Worm (Caenorhabditis elegans) whole organism, young adult: ENCODE measurements around the gene che-7.
A peak's percentile ranks its signal among the peaks of the same experiment; 100 is the strongest.

Experiments
- F10E7.11 ChIP-seq: sonication (generic microtip); optimal IDR thresholded peaks from 2 replicates; lab custom pipeline; 2017; ENCODE audit warnings: mild to moderate bottlenecking, missing genetic modification characterization, moderate library complexity, missing compliant biosample characterization
- F33H1.4 ChIP-seq: fragments of 200-800 bp; sonication (Bioruptor generic); IDR thresholded peaks from 2 replicates; pipeline ENCODE4 v1.3.6; 2022; ENCODE audit warnings: missing genetic modification reagents, missing genetic modification characterization, missing compliant biosample characterization
- F57A8.1 ChIP-seq: fragments of 200-800 bp; sonication (Bioruptor generic); optimal IDR thresholded peaks from 2 replicates; lab custom pipeline; 2018; ENCODE audit warnings: mild to moderate bottlenecking, missing genetic modification characterization, moderate library complexity, missing compliant biosample characterization
- K12H6.12 ChIP-seq: fragments of 200-800 bp; sonication (Bioruptor generic); optimal IDR thresholded peaks from 2 replicates; lab custom pipeline; 2018; ENCODE audit warnings: mild to moderate bottlenecking, missing genetic modification characterization, missing compliant biosample characterization
- T26A5.8 ChIP-seq: sonication (generic microtip); optimal IDR thresholded peaks from 2 replicates; lab custom pipeline; 2016; ENCODE audit warnings: missing genetic modification characterization, missing compliant biosample characterization
- Y53G8AR.9 ChIP-seq: fragments of 200-800 bp; sonication (Bioruptor generic); conservative IDR thresholded peaks from 2 replicates; pipeline ENCODE4 v1.3.6; 2022; ENCODE audit warnings: missing genetic modification reagents, missing genetic modification characterization, missing compliant biosample characterization
- ZK185.1 ChIP-seq: sonication (generic microtip); optimal IDR thresholded peaks from 2 replicates; lab custom pipeline; 2016; ENCODE audit warnings: mild to moderate bottlenecking, missing genetic modification characterization, missing compliant biosample characterization; ENCODE audit not compliant: poor library complexity, severe bottlenecking
- atf-7 ChIP-seq: sonication (generic microtip); optimal IDR thresholded peaks from 2 replicates; lab custom pipeline; 2017; ENCODE audit warnings: mild to moderate bottlenecking, missing genetic modification characterization, missing compliant biosample characterization
- attf-3 ChIP-seq: fragments of 200-800 bp; sonication (Bioruptor generic); conservative IDR thresholded peaks from 2 replicates; pipeline ENCODE4 v1.3.6; 2022; ENCODE audit warnings: missing genetic modification reagents, missing genetic modification characterization, missing compliant biosample characterization
- attf-5 ChIP-seq: fragments of 200-800 bp; sonication (Bioruptor generic); optimal IDR thresholded peaks from 2 replicates; lab custom pipeline; 2018; ENCODE audit warnings: mild to moderate bottlenecking, missing genetic modification characterization, missing compliant biosample characterization
- bed-1 ChIP-seq: fragments of 200-800 bp; sonication (Bioruptor generic); IDR thresholded peaks from 2 replicates; pipeline ENCODE4 v1.3.6; 2022; ENCODE audit warnings: missing genetic modification reagents, missing genetic modification characterization, missing compliant biosample characterization
- ceh-27 ChIP-seq: fragments of 200-800 bp; sonication (Bioruptor generic); optimal IDR thresholded peaks from 2 replicates; lab custom pipeline; 2018; ENCODE audit warnings: mild to moderate bottlenecking, missing genetic modification characterization, moderate library complexity, missing compliant biosample characterization
- ceh-40 ChIP-seq: fragments of 200-800 bp; sonication (Bioruptor generic); IDR thresholded peaks from 2 replicates; pipeline ENCODE4 v1.3.6; 2022; ENCODE audit warnings: missing genetic modification characterization, missing compliant biosample characterization
- ceh-79 ChIP-seq: sonication (generic microtip); optimal IDR thresholded peaks from 2 replicates; lab custom pipeline; 2017; ENCODE audit warnings: mild to moderate bottlenecking, missing genetic modification characterization, missing compliant biosample characterization
- ceh-91 ChIP-seq: fragments of 200-800 bp; sonication (Bioruptor generic); IDR thresholded peaks from 2 replicates; pipeline ENCODE4 v1.3.6; 2022; ENCODE audit warnings: missing genetic modification reagents, missing genetic modification characterization, missing compliant biosample characterization
- die-1 ChIP-seq: sonication (generic microtip); optimal IDR thresholded peaks from 2 replicates; lab custom pipeline; 2016; ENCODE audit warnings: missing genotype, mild to moderate bottlenecking, missing genetic modification characterization, missing compliant biosample characterization
- egrh-3 ChIP-seq: fragments of 200-800 bp; sonication (Bioruptor generic); IDR thresholded peaks from 2 replicates; pipeline ENCODE4 v1.3.6; 2022; ENCODE audit warnings: missing genetic modification reagents, missing genetic modification characterization, missing compliant biosample characterization
- fkh-3 ChIP-seq: sonication (generic microtip); optimal IDR thresholded peaks from 2 replicates; lab custom pipeline; 2016; ENCODE audit warnings: mild to moderate bottlenecking, missing genetic modification characterization, missing compliant biosample characterization
- hlh-12 ChIP-seq: sonication (generic microtip); optimal IDR thresholded peaks from 2 replicates; lab custom pipeline; 2016; ENCODE audit warnings: missing genetic modification characterization, missing compliant biosample characterization
- hlh-26 ChIP-seq: fragments of 200-800 bp; sonication (Bioruptor generic); conservative IDR thresholded peaks from 2 replicates; pipeline ENCODE4 v1.3.6; 2022; ENCODE audit warnings: missing genetic modification reagents, missing genetic modification characterization, missing compliant biosample characterization
- hmg-20 ChIP-seq: fragments of 200-800 bp; sonication (Bioruptor generic); IDR thresholded peaks from 2 replicates; pipeline ENCODE4 v1.3.6; 2022; ENCODE audit warnings: missing genetic modification reagents, missing genetic modification characterization, missing compliant biosample characterization
- hrde-1 ChIP-seq: sonication (generic microtip); optimal IDR thresholded peaks from 2 replicates; lab custom pipeline; 2016; ENCODE audit warnings: missing genetic modification characterization, mild to moderate bottlenecking, missing compliant biosample characterization, moderate library complexity, missing genotype, missing genetic modification reagents, borderline replicate concordance
- hsf-1 ChIP-seq: fragments of 200-800 bp; sonication (Bioruptor generic); IDR thresholded peaks from 2 replicates; pipeline ENCODE4 v1.3.6; 2022; ENCODE audit warnings: missing genetic modification reagents, missing genetic modification characterization, missing compliant biosample characterization
- let-526 ChIP-seq: fragments of 200-800 bp; sonication (Bioruptor generic); IDR thresholded peaks from 2 replicates; pipeline ENCODE4 v1.3.6; 2022; ENCODE audit warnings: missing genetic modification reagents, missing genetic modification characterization, missing compliant biosample characterization
- lin-40 ChIP-seq: sonication (generic microtip); optimal IDR thresholded peaks from 2 replicates; lab custom pipeline; 2016; ENCODE audit warnings: missing genetic modification characterization, mild to moderate bottlenecking, missing compliant biosample characterization, missing genotype, missing genetic modification reagents
- lir-1 ChIP-seq: fragments of 200-800 bp; sonication (Bioruptor generic); conservative IDR thresholded peaks from 2 replicates; pipeline ENCODE4 v1.3.6; 2022; ENCODE audit warnings: missing genetic modification reagents, missing genetic modification characterization, missing compliant biosample characterization
- lsl-1 ChIP-seq: fragments of 200-800 bp; sonication (Bioruptor generic); optimal IDR thresholded peaks from 2 replicates; lab custom pipeline; 2018; ENCODE audit warnings: mild to moderate bottlenecking, missing genetic modification characterization, moderate library complexity, missing compliant biosample characterization
- madf-8 ChIP-seq: fragments of 200-800 bp; sonication (Bioruptor generic); conservative IDR thresholded peaks from 2 replicates; pipeline ENCODE4 v1.3.6; 2022; ENCODE audit warnings: missing genetic modification reagents, missing genetic modification characterization, missing compliant biosample characterization
- mes-4 ChIP-seq: sonication (generic microtip); optimal IDR thresholded peaks from 2 replicates; lab custom pipeline; 2016; ENCODE audit warnings: missing genotype, missing genetic modification characterization, missing compliant biosample characterization
- mxl-1 ChIP-seq: sonication (generic microtip); optimal IDR thresholded peaks from 2 replicates; lab custom pipeline; 2016; ENCODE audit warnings: missing genetic modification characterization, missing compliant biosample characterization
- nfya-1 ChIP-seq: sonication (generic microtip); optimal IDR thresholded peaks from 2 replicates; lab custom pipeline; 2017; ENCODE audit warnings: antibody characterized with exemption, missing compliant biosample characterization, missing genetic modification characterization, borderline replicate concordance; ENCODE audit not compliant: insufficient read depth
- nfya-2 ChIP-seq: fragments of 200-800 bp; sonication (Bioruptor generic); IDR thresholded peaks from 2 replicates; pipeline ENCODE4 v1.3.6; 2022; ENCODE audit warnings: missing genetic modification reagents, missing genetic modification characterization, missing compliant biosample characterization
- nfyb-1 ChIP-seq: fragments of 200-800 bp; sonication (Bioruptor generic); IDR thresholded peaks from 2 replicates; pipeline ENCODE4 v1.3.6; 2022; ENCODE audit warnings: missing genetic modification reagents, missing genetic modification characterization, missing compliant biosample characterization
- nhr-80 ChIP-seq: sonication (generic microtip); optimal IDR thresholded peaks from 2 replicates; lab custom pipeline; 2016; ENCODE audit warnings: missing genetic modification characterization, missing compliant biosample characterization
- pha-4 ChIP-seq: fragments of 150-350 bp; sonication (generic microtip); optimal IDR thresholded peaks from 2 replicates; lab custom pipeline; 2014; ENCODE audit warnings: missing biosample characterization, missing genetic modification reagents, missing genetic modification characterization
- rcor-1 ChIP-seq: fragments of 200-800 bp; sonication (Bioruptor generic); IDR thresholded peaks from 2 replicates; pipeline ENCODE4 v1.3.6; 2022; ENCODE audit warnings: missing genetic modification reagents, missing genetic modification characterization, missing compliant biosample characterization
- snpc-1.3 ChIP-seq: sonication (generic microtip); optimal IDR thresholded peaks from 2 replicates; lab custom pipeline; 2017; ENCODE audit warnings: missing genetic modification characterization, mild to moderate bottlenecking, missing compliant biosample characterization, antibody characterized with exemption, moderate library complexity, missing genotype, missing genetic modification reagents; ENCODE audit not compliant: insufficient read depth
- snpc-3.4 ChIP-seq: sonication (generic microtip); optimal IDR thresholded peaks from 2 replicates; lab custom pipeline; 2017; ENCODE audit warnings: missing genetic modification characterization, mild to moderate bottlenecking, missing compliant biosample characterization, antibody characterized with exemption, moderate library complexity, missing genotype, missing genetic modification reagents
- snpc-4 ChIP-seq, 5 experiments: fragments of 150-350 bp in 1 of 5; sonication (generic microtip) in 4 of 5; optimal IDR thresholded peaks; 2 replicates each; lab custom pipeline; 2014 to 2018; ENCODE audit warnings: missing genetic modification characterization in 5 of 5, missing biosample characterization in 3 of 5, antibody characterized with exemption in 2 of 5, mild to moderate bottlenecking in 2 of 5, missing compliant biosample characterization in 2 of 5, missing genotype in 2 of 5, moderate library complexity in 2 of 5, missing genetic modification reagents in 1 of 5
- sptf-2 ChIP-seq: fragments of 200-800 bp; sonication (Bioruptor generic); optimal IDR thresholded peaks from 2 replicates; lab custom pipeline; 2018; ENCODE audit warnings: mild to moderate bottlenecking, missing genetic modification characterization, missing compliant biosample characterization
- unc-130 ChIP-seq: sonication (generic microtip); optimal IDR thresholded peaks from 2 replicates; lab custom pipeline; 2016; ENCODE audit warnings: missing genetic modification reagents, missing genetic modification characterization, missing compliant biosample characterization
- unc-62 ChIP-seq: fragments of 150-350 bp; optimal IDR thresholded peaks from 2 replicates; lab custom pipeline; 2014; ENCODE audit warnings: missing biosample characterization, missing genetic modification reagents, missing genetic modification characterization
- zfh-2 ChIP-seq: fragments of 200-800 bp; sonication (Bioruptor generic); conservative IDR thresholded peaks from 2 replicates; pipeline ENCODE4 v1.3.6; 2022; ENCODE audit warnings: missing genetic modification reagents, missing genetic modification characterization, missing compliant biosample characterization
- ztf-22 ChIP-seq: fragments of 200-800 bp; sonication (Bioruptor generic); optimal IDR thresholded peaks from 2 replicates; lab custom pipeline; 2018; ENCODE audit warnings: mild to moderate bottlenecking, missing genetic modification characterization, moderate library complexity, missing compliant biosample characterization

The che-7 gene

ce11 chrV:7994570-7994969 lies 25.6 kb upstream of the che-7 start, which contains the start of gene ceh-76:
Gene ceh-76 (minus strand): TSS chrV:7994670.
- TF ChIP-seq let-526 (no peak), nfyb-1 (GFP tag; lab: Robert Waterston, UW) (no peak), mes-4 (tag; lab: Kevin White, UChicago) (no peak), F10E7.11 (tag; lab: Kevin White, UChicago) (no peak)

- TF ChIP-seq zfh-2 (GFP tag; lab: Robert Waterston, UW), result no peak
- TF ChIP-seq pha-4 (tag; lab: Kevin White, UChicago), result no peak
- no peak for TF ChIP-seq K12H6.12 (tag; lab: Kevin White, UChicago)
- TF ChIP-seq egrh-3, result no peak
- TF ChIP-seq unc-130 (GFP tag; lab: Kevin White, UChicago), result no peak
- TF ChIP-seq hmg-20 (GFP tag; lab: Robert Waterston, UW), result no peak
- no peak for TF ChIP-seq bed-1
- TF ChIP-seq T26A5.8 (tag; lab: Kevin White, UChicago), result no peak
- TF ChIP-seq F57A8.1 (GFP tag; lab: Kevin White, UChicago), result no peak
- no peak for TF ChIP-seq mxl-1 (tag; lab: Kevin White, UChicago)
- TF ChIP-seq F33H1.4 (GFP tag; lab: Robert Waterston, UW), result no peak
- no peak for TF ChIP-seq snpc-1.3 (tag; lab: Kevin White, UChicago)
- TF ChIP-seq hlh-12, result no peak
- no peak for TF ChIP-seq rcor-1
- TF ChIP-seq hlh-26, result no peak
- TF ChIP-seq snpc-4 (GFP tag; optimal IDR thresholded peaks at IDR 0.05; lab: Kevin White, UChicago), result no peak
- TF ChIP-seq snpc-4 (tag; optimal IDR thresholded peaks at IDR 0.05; lab: Kevin White, UChicago), result no peak
- no peak for TF ChIP-seq lir-1 (GFP tag; lab: Robert Waterston, UW)
Observed at ce11 chrV:7985860-7986259, 16.9 kb upstream of the che-7 start, which contains the start of gene Y97E10AL.1. Gene Y97E10AL.1 (plus strand): TSS chrV:7986160.

- no peak for TF ChIP-seq ZK185.1 (tag; lab: Kevin White, UChicago)
- no peak for TF ChIP-seq die-1 (tag; lab: Kevin White, UChicago)
- no peak for TF ChIP-seq attf-3 (GFP tag; lab: Robert Waterston, UW)
- TF ChIP-seq fkh-3 (tag; lab: Kevin White, UChicago), result no peak
- no peak for TF ChIP-seq F33H1.4 (GFP tag; lab: Robert Waterston, UW)
- peak; percentile 57 for TF ChIP-seq lsl-1 (GFP tag; lab: Kevin White, UChicago)
- TF ChIP-seq nfya-2, result no peak
- TF ChIP-seq snpc-3.4, result no peak
- TF ChIP-seq Y53G8AR.9 (GFP tag; lab: Robert Waterston, UW), result no peak
- no peak for TF ChIP-seq lin-40 (tag; lab: Kevin White, UChicago)
- no peak for TF ChIP-seq snpc-4 (GFP tag; optimal IDR thresholded peaks at IDR 0.05; lab: Kevin White, UChicago)
- TF ChIP-seq snpc-4 (tag; optimal IDR thresholded peaks at IDR 0.05; lab: Kevin White, UChicago), result peak in 2 of 4 experiments; percentile 18 to 19
- no peak for TF ChIP-seq sptf-2 (GFP tag; lab: Kevin White, UChicago)
- no peak for TF ChIP-seq hrde-1 (tag; lab: Kevin White, UChicago)
- peak; percentile 91 for TF ChIP-seq attf-5 (GFP tag; lab: Kevin White, UChicago)
- no peak for TF ChIP-seq ceh-79 (tag; lab: Kevin White, UChicago)
- no peak for TF ChIP-seq unc-62 (GFP tag; lab: Kevin White, UChicago)
- no peak for TF ChIP-seq ceh-27 (GFP tag; lab: Kevin White, UChicago)
- TF ChIP-seq ceh-91 (GFP tag; lab: Robert Waterston, UW), result no peak
- TF ChIP-seq nfya-1 (tag; lab: Kevin White, UChicago), result no peak
- TF ChIP-seq mxl-1 (tag; lab: Kevin White, UChicago), result no peak
- TF ChIP-seq madf-8 (GFP tag; lab: Robert Waterston, UW), result no peak
- no peak for TF ChIP-seq ztf-22 (GFP tag; lab: Kevin White, UChicago)
- no peak for TF ChIP-seq ceh-40 (GFP tag; lab: Robert Waterston, UW)
- TF ChIP-seq hsf-1 (GFP tag; lab: Robert Waterston, UW), result no peak
- no peak for TF ChIP-seq atf-7 (tag; lab: Kevin White, UChicago)
- TF ChIP-seq pha-4 (tag; lab: Kevin White, UChicago), result no peak
- peak; percentile 22 for TF ChIP-seq nhr-80 (tag; lab: Kevin White, UChicago)
Observed at ce11 chrV:7983381-7984052, 14.5 kb upstream of the che-7 start, which contains the start of the genes natb-1 and abhd-12. Gene natb-1 (minus strand): TSS chrV:7983431. Gene abhd-12 (plus strand): TSS chrV:7983879.
